Worm (Caenorhabditis elegans): Measurements from ENCODE around the gene ugt-55.

DNA sequence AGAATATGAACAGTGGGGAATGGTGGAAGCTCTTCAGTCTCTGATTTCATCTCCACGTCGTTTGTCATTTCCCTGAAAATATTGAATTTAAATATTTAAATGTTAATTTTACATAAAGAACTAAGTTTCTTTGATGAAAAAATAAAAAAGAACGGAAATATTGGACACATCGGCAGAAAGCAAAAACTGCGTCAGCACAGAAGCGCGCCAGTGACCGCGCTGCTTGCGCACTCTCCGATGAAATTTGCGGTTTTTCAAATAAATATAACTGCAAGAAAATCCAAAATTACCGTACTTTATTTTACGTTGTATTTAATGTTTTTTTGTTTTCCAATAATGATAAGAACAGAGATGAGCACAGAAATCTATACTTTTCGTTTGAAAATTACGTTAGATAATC is 35.1 kb downstream of the ugt-55 start, which contains the start of the genes srpa-68 and srh-16:
- TF ChIP-seq lim-7 (GFP tag; IDR thresholded peaks at IDR 0.05): no peak
- TF ChIP-seq R02D3.7 (tag; optimal IDR thresholded peaks at IDR 0.05): no peak
- TF ChIP-seq nhr-237 (tag; optimal IDR thresholded peaks at IDR 0.05): no peak
- no peak for TF ChIP-seq daf-12 (tag; optimal IDR thresholded peaks at IDR 0.05)
- TF ChIP-seq nhr-77 (tag; optimal IDR thresholded peaks at IDR 0.05): peak; percentile 37
- TF ChIP-seq ama-1 (optimal IDR thresholded peaks at IDR 0.05): no peak
- TF ChIP-seq hlh-30 (tag; optimal IDR thresholded peaks at IDR 0.05; ENCODE audit: insufficient read depth): peak; percentile 80
- peak; percentile 79 for TF ChIP-seq dmd-6 (GFP tag; IDR thresholded peaks at IDR 0.05)
- TF ChIP-seq nhr-102 (tag; optimal IDR thresholded peaks at IDR 0.05): peak; percentile 93
- peak; percentile 37 for TF ChIP-seq lin-15B (tag; optimal IDR thresholded peaks at IDR 0.05)
- peak; percentile 97 for TF ChIP-seq aha-1 (tag)

Measured in whole organism, L4 larva.